Fruit fly (Drosophila melanogaster) whole organism, prepupa: ENCODE data around the gene CAHbeta.

Source experiments
- Blimp-1 ChIP-seq: fragments of 200-800 bp; sonication (Bioruptor generic); optimal IDR thresholded peaks from 3 replicates; lab custom pipeline; 2017; ENCODE audit warnings: missing biosample characterization, missing genetic modification characterization, mild to moderate bottlenecking, moderate library complexity, missing genetic modification reagents
- CG10631 ChIP-seq: fragments of 200-800 bp; sonication (Bioruptor generic); optimal IDR thresholded peaks from 2 replicates; lab custom pipeline; 2016; ENCODE audit warnings: missing biosample characterization, missing genetic modification characterization
- CG11762 ChIP-seq: fragments of 200-800 bp; sonication (Bioruptor generic); optimal IDR thresholded peaks from 3 replicates; lab custom pipeline; 2016; ENCODE audit warnings: missing biosample characterization, missing genetic modification characterization; ENCODE audit not compliant: insufficient read depth
- CG11902 ChIP-seq: fragments of 200-800 bp; sonication (Bioruptor generic); optimal IDR thresholded peaks from 3 replicates; lab custom pipeline; 2016; ENCODE audit warnings: missing biosample characterization, missing genetic modification characterization
- CG15336 ChIP-seq: fragments of 200-800 bp; sonication (Bioruptor generic); IDR thresholded peaks from 2 replicates; pipeline ENCODE4 v1.3.6; 2022; ENCODE audit warnings: missing biosample characterization, missing genetic modification characterization
- CG16779 ChIP-seq: fragments of 200-800 bp; sonication (Bioruptor generic); optimal IDR thresholded peaks from 3 replicates; lab custom pipeline; 2017; ENCODE audit warnings: missing biosample characterization, mild to moderate bottlenecking, missing genetic modification characterization
- CG3032 ChIP-seq: fragments of 200-800 bp; optimal IDR thresholded peaks from 2 replicates; lab custom pipeline; 2019; ENCODE audit warnings: missing biosample characterization, mild to moderate bottlenecking, missing genetic modification characterization, moderate library complexity
- CG31627 ChIP-seq: fragments of 200-800 bp; sonication (Bioruptor generic); optimal IDR thresholded peaks from 3 replicates; lab custom pipeline; 2016; ENCODE audit warnings: missing biosample characterization, missing genetic modification characterization
- CG32006 ChIP-seq: fragments of 200-800 bp; sonication (Bioruptor generic); optimal IDR thresholded peaks from 3 replicates; lab custom pipeline; 2017; ENCODE audit warnings: missing biosample characterization, mild to moderate bottlenecking, missing genetic modification characterization
- CG3919 ChIP-seq: fragments of 200-800 bp; sonication (Bioruptor generic); optimal IDR thresholded peaks from 3 replicates; lab custom pipeline; 2016; ENCODE audit warnings: missing biosample characterization, missing genetic modification characterization
- CG4318 ChIP-seq: fragments of 200-800 bp; sonication (Bioruptor generic); optimal IDR thresholded peaks from 3 replicates; lab custom pipeline; 2017; ENCODE audit warnings: missing biosample characterization, mild to moderate bottlenecking, missing genetic modification characterization
- CG6276 ChIP-seq: fragments of 200-800 bp; sonication (Bioruptor generic); optimal IDR thresholded peaks from 2 replicates; lab custom pipeline; 2017; ENCODE audit warnings: missing biosample characterization, mild to moderate bottlenecking, missing genetic modification characterization
- CG6808 ChIP-seq: fragments of 200-800 bp; sonication (Bioruptor generic); optimal IDR thresholded peaks from 3 replicates; lab custom pipeline; 2017; ENCODE audit warnings: missing biosample characterization, missing genetic modification characterization, mild to moderate bottlenecking, moderate library complexity, missing genetic modification reagents
- CG6854 ChIP-seq: fragments of 200-800 bp; sonication (Bioruptor generic); optimal IDR thresholded peaks from 2 replicates; lab custom pipeline; 2017; ENCODE audit warnings: missing biosample characterization, mild to moderate bottlenecking, missing genetic modification characterization
- CG7368 ChIP-seq: fragments of 200-800 bp; sonication (Bioruptor generic); optimal IDR thresholded peaks from 3 replicates; lab custom pipeline; 2016; ENCODE audit warnings: missing biosample characterization, missing genetic modification characterization
- CG8119 ChIP-seq: fragments of 200-800 bp; sonication (Bioruptor generic); IDR thresholded peaks from 3 replicates; pipeline ENCODE4 v1.3.6; 2022; ENCODE audit warnings: missing biosample characterization, missing genetic modification characterization
- CG9139 ChIP-seq: fragments of 200-800 bp; sonication (Bioruptor generic); optimal IDR thresholded peaks from 3 replicates; lab custom pipeline; 2017; ENCODE audit warnings: missing biosample characterization, mild to moderate bottlenecking, missing genetic modification characterization
- Eip75B ChIP-seq: fragments of 200-800 bp; sonication (Bioruptor generic); optimal IDR thresholded peaks from 3 replicates; lab custom pipeline; 2016; ENCODE audit warnings: missing biosample characterization, missing genetic modification characterization
- Ets21C ChIP-seq: fragments of 200-800 bp; sonication (Bioruptor generic); optimal IDR thresholded peaks from 3 replicates; lab custom pipeline; 2016; ENCODE audit warnings: missing biosample characterization, missing genetic modification characterization
- Ets96B ChIP-seq: fragments of 200-800 bp; optimal IDR thresholded peaks from 2 replicates; lab custom pipeline; 2019; ENCODE audit warnings: missing biosample characterization, mild to moderate bottlenecking, missing genetic modification characterization, moderate library complexity
- Gug ChIP-seq: fragments of 200-800 bp; sonication (Bioruptor generic); IDR thresholded peaks from 2 replicates; pipeline ENCODE4 v1.3.6; 2022; ENCODE audit warnings: missing biosample characterization, missing genetic modification characterization
- Hr39 ChIP-seq: fragments of 200-800 bp; sonication (Bioruptor generic); optimal IDR thresholded peaks from 2 replicates; lab custom pipeline; 2016; ENCODE audit warnings: missing biosample characterization, missing genetic modification characterization
- Lpt ChIP-seq: fragments of 200-800 bp; sonication (Bioruptor generic); optimal IDR thresholded peaks from 3 replicates; lab custom pipeline; 2016; ENCODE audit warnings: missing biosample characterization, missing genetic modification characterization
- Met ChIP-seq: fragments of 200-800 bp; sonication (Bioruptor generic); optimal IDR thresholded peaks from 3 replicates; lab custom pipeline; 2016; ENCODE audit warnings: missing biosample characterization, missing genetic modification characterization
- OdsH ChIP-seq: fragments of 200-800 bp; sonication (Bioruptor generic); optimal IDR thresholded peaks from 3 replicates; lab custom pipeline; 2016; ENCODE audit warnings: missing biosample characterization, missing genetic modification characterization
- Sox102F ChIP-seq: fragments of 200-800 bp; sonication (Bioruptor generic); optimal IDR thresholded peaks from 2 replicates; lab custom pipeline; 2016; ENCODE audit warnings: missing biosample characterization, mild to moderate bottlenecking, missing genetic modification characterization
- Sox14 ChIP-seq: fragments of 200-800 bp; sonication (Bioruptor generic); optimal IDR thresholded peaks from 3 replicates; lab custom pipeline; 2016; ENCODE audit warnings: missing biosample characterization, missing genetic modification characterization
- achi ChIP-seq: fragments of 200-800 bp; sonication (Bioruptor generic); optimal IDR thresholded peaks from 3 replicates; lab custom pipeline; 2016; ENCODE audit warnings: missing biosample characterization, missing genetic modification characterization
- acj6 ChIP-seq: fragments of 200-800 bp; sonication (Bioruptor generic); optimal IDR thresholded peaks from 3 replicates; lab custom pipeline; 2016; ENCODE audit warnings: missing biosample characterization, missing genetic modification characterization
- dac ChIP-seq: fragments of 200-800 bp; sonication (Bioruptor generic); optimal IDR thresholded peaks from 2 replicates; lab custom pipeline; 2017; ENCODE audit warnings: missing biosample characterization, mild to moderate bottlenecking, missing genetic modification characterization
- dsx ChIP-seq: fragments of 200-800 bp; optimal IDR thresholded peaks from 3 replicates; lab custom pipeline; 2019; ENCODE audit warnings: missing biosample characterization, mild to moderate bottlenecking, missing genetic modification characterization, moderate library complexity; ENCODE audit not compliant: poor library complexity, severe bottlenecking
- esn ChIP-seq: fragments of 200-800 bp; sonication (Bioruptor generic); optimal IDR thresholded peaks from 2 replicates; lab custom pipeline; 2016; ENCODE audit warnings: missing biosample characterization, mild to moderate bottlenecking, missing genetic modification characterization, moderate library complexity
- fkh ChIP-seq: fragments of 200-800 bp; sonication (Bioruptor generic); optimal IDR thresholded peaks from 3 replicates; lab custom pipeline; 2017; ENCODE audit warnings: missing biosample characterization, mild to moderate bottlenecking, missing genetic modification characterization, moderate library complexity
- net ChIP-seq: fragments of 200-800 bp; sonication (Bioruptor generic); optimal IDR thresholded peaks from 3 replicates; lab custom pipeline; 2016; ENCODE audit warnings: missing biosample characterization, missing genetic modification characterization
- pdm3 ChIP-seq: fragments of 200-800 bp; sonication (Bioruptor generic); optimal IDR thresholded peaks from 3 replicates; lab custom pipeline; 2016; ENCODE audit warnings: missing biosample characterization, missing genetic modification characterization
- salr ChIP-seq, 2 experiments: fragments of 200-800 bp; sonication (Bioruptor generic); optimal IDR thresholded peaks; 3 replicates each; lab custom pipeline; 2016 to 2018; ENCODE audit warnings: missing biosample characterization in 2 of 2, missing genetic modification characterization in 2 of 2, mild to moderate bottlenecking in 1 of 2
- spab ChIP-seq: fragments of 200-800 bp; sonication (Bioruptor generic); optimal IDR thresholded peaks from 2 replicates; lab custom pipeline; 2017; ENCODE audit warnings: missing biosample characterization, mild to moderate bottlenecking, missing genetic modification characterization, missing genetic modification reagents
- svp ChIP-seq: fragments of 200-800 bp; sonication (Bioruptor generic); peaks from one replicate; lab custom pipeline; 2016; ENCODE audit warnings: missing biosample characterization, missing genetic modification characterization
- topi ChIP-seq: fragments of 200-800 bp; sonication (Bioruptor generic); optimal IDR thresholded peaks from 3 replicates; lab custom pipeline; 2016; ENCODE audit warnings: missing biosample characterization, missing genetic modification characterization

Gene CAHbeta

DNA sequence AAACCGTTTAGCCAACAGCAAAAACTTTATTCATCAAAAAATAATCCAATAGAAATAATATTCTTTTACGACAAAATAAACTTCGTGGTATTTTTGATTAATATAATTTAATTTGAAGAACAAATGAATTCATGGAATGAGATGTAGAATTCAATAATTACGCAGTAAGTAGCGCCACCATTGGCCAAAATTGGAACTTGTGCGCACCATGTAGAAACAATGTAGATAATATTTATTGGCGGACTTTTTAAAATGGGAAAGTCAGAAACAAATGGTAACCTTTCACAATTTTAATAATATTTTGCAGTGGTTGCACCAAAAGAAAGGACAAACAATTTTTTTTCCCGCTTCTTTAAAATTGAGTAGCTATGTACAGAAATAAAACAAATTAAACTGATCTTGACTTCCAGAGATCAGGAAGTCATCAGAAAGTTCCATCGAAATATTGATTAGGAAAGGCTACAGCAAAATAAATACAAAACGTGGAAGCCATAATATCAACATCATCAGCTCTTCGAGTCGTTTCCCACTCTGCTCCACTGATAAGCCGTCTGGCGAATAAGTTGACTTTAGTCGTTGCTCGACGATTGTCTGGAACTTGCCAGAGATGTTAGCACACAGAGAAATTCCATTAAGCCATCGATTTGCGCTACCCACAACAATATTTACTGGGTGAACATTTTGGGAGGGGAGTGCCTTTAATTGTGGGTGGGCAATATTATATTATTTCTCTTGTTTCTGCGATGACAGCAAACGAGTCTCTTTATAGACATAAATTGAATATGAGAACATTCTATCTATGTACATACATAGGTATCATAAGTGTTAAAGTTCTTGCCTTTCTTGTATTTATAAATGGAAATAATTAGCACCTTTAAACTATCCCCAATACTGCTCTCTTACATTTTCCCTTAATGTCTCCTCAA, 547 bp upstream of the CAHbeta start (continued):
- no peak for TF ChIP-seq CG16779 (tag; lab: Kevin White, UChicago)
- TF ChIP-seq CG3032 (tag; lab: Kevin White, UChicago), result no peak
- TF ChIP-seq dac (GFP tag; lab: Kevin White, UChicago), result peak; percentile 30
- peak; percentile 16 for TF ChIP-seq esn (GFP tag; lab: Kevin White, UChicago)
- TF ChIP-seq CG6808 (GFP tag; lab: Kevin White, UChicago), result peak; percentile 49
- TF ChIP-seq CG3919 (GFP tag; lab: Kevin White, UChicago), result no peak
- TF ChIP-seq net (GFP tag; lab: Kevin White, UChicago), result no peak
- TF ChIP-seq CG32006 (GFP tag; lab: Kevin White, UChicago), result no peak
- TF ChIP-seq CG11902 (GFP tag; lab: Kevin White, UChicago), result no peak
- TF ChIP-seq Ets96B (tag; lab: Kevin White, UChicago), result no peak
- no peak for TF ChIP-seq achi (GFP tag; lab: Kevin White, UChicago)
- TF ChIP-seq pdm3 (GFP tag; lab: Kevin White, UChicago), result no peak
- no peak for TF ChIP-seq CG10631 (GFP tag; lab: Kevin White, UChicago)
- no peak for TF ChIP-seq Sox102F (GFP tag; lab: Kevin White, UChicago)
- no peak for TF ChIP-seq Eip75B (GFP tag; lab: Kevin White, UChicago)
- TF ChIP-seq Ets21C (GFP tag; lab: Kevin White, UChicago), result peak; percentile 26
- TF ChIP-seq CG7368 (GFP tag; lab: Kevin White, UChicago), result no peak
- TF ChIP-seq Lpt, result no peak
- peak; percentile 61 for TF ChIP-seq CG15336 (GFP tag; lab: Robert Waterston, UW)
- TF ChIP-seq Gug (GFP tag; lab: Robert Waterston, UW), result no peak
- TF ChIP-seq salr (GFP tag; optimal IDR thresholded peaks at IDR 0.05; lab: Kevin White, UChicago), result no peak

DNA sequence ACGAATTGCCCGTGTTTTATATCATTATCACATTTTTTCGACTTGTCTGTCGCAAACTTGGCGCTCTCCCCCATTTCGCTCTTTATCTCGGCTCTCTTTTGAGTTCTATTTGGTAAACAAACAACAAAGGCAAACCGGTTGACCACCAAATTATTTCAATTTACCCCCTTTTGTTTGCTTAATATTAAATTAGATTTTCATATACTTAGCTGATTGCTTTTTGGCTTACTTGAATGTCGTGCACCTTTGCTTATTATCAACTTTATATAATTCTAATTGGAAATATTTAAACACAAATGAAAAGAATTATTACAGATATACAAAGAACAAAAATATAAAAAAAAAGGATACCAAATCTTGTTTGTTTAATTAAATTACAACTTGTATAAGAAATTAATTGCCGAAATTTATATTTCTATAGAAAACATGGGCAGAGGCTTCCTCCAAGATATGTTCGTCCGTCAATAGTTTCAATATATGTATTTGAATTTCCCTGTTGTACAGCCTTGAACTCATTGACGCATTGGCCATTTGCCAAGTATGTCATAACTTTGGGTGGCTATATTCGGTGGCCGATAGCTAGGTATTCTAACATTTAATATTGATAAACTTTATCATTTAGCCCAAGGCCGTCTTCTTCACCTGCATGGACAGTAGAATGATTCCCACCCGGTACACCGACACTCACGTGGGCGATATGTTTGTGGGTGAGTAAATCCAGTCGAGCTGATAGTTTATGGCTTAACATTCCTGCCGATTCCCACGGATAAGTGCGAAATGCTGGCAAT, 743 bp downstream of the CAHbeta start:
- TF ChIP-seq fkh (GFP tag; lab: Kevin White, UChicago), result peak; percentile 25
- no peak for TF ChIP-seq CG31627 (GFP tag; lab: Kevin White, UChicago)

dm6 chr3R:8984141-8984540, 3.5 kb downstream of the CAHbeta start, which contains the start of gene RagA-B:
TSS of gene RagA-B (minus strand) at chr3R:8984315.
- TF ChIP-seq CG9139 (GFP tag; lab: Kevin White, UChicago), result no peak
- TF ChIP-seq OdsH (GFP tag; lab: Kevin White, UChicago), result no peak
- TF ChIP-seq svp, result no peak
- TF ChIP-seq esn (GFP tag; lab: Kevin White, UChicago), result no peak
- no peak for TF ChIP-seq pdm3 (GFP tag; lab: Kevin White, UChicago)
- no peak for TF ChIP-seq dsx
- TF ChIP-seq fkh (GFP tag; lab: Kevin White, UChicago), result peak; percentile 33
- TF ChIP-seq, all 60 proteins: peak for 1

- TF ChIP-seq Eip75B (GFP tag; lab: Kevin White, UChicago) (no peak), topi (GFP tag; lab: Kevin White, UChicago) (no peak), Sox14 (GFP tag; lab: Kevin White, UChicago) (peak; percentile 32), Sox102F (GFP tag; lab: Kevin White, UChicago) (no peak), Gug (GFP tag; lab: Robert Waterston, UW) (no peak), CG3032 (tag; lab: Kevin White, UChicago) (no peak), CG11902 (GFP tag; lab: Kevin White, UChicago) (no peak), OdsH (GFP tag; lab: Kevin White, UChicago) (no peak), CG7368 (GFP tag; lab: Kevin White, UChicago) (no peak), CG15336 (GFP tag; lab: Robert Waterston, UW) (0 out of 2 replicates have a peak, but pooled peaks have one; percentile 22), CG11762 (GFP tag; lab: Kevin White, UChicago) (no peak), Blimp-1 (GFP tag; lab: Kevin White, UChicago) (no peak), Met (GFP tag; lab: Kevin White, UChicago) (no peak), Hr39 (GFP tag; lab: Kevin White, UChicago) (peak; percentile 61), CG8119 (GFP tag; lab: Robert Waterston, UW) (0 out of 3 replicates have a peak, but pooled peaks have one; percentile 21), net (GFP tag; lab: Kevin White, UChicago) (no peak), CG3919 (GFP tag; lab: Kevin White, UChicago) (no peak), CG6808 (GFP tag; lab: Kevin White, UChicago) (no peak), spab (GFP tag; lab: Kevin White, UChicago) (no peak), CG32006 (GFP tag; lab: Kevin White, UChicago) (no peak), dac (GFP tag; lab: Kevin White, UChicago) (no peak), acj6 (GFP tag; lab: Kevin White, UChicago) (no peak), CG6276 (GFP tag; lab: Kevin White, UChicago) (no peak), CG6854 (GFP tag; lab: Kevin White, UChicago) (peak; percentile 11), CG4318 (GFP tag; lab: Kevin White, UChicago) (no peak)
Observed at dm6 chr3R:8984602-8985074, 4.0 kb downstream of the CAHbeta start, which contains the start of gene CG11970. TSS of gene CG11970 (plus strand) at chr3R:8984718.
